Worm (Caenorhabditis elegans) whole organism, L4/young adult: Measurements from ENCODE around the gene rimb-1.
A peak's percentile ranks its signal among the peaks of the same experiment; 100 is the strongest.

Experiments used
- W03F9.2 ChIP-seq: fragments of 150-350 bp; optimal IDR thresholded peaks from 2 replicates; lab custom pipeline; 2014; ENCODE audit warnings: missing biosample characterization, missing genetic modification characterization
- dao-5 ChIP-seq: sonication (generic microtip); optimal IDR thresholded peaks from 2 replicates; lab custom pipeline; 2016; ENCODE audit warnings: missing genotype, missing genetic modification characterization, moderate library complexity, missing compliant biosample characterization
- him-1 ChIP-seq: sonication (generic microtip); optimal IDR thresholded peaks from 2 replicates; lab custom pipeline; 2016; ENCODE audit warnings: missing genotype, missing genetic modification reagents, missing genetic modification characterization, missing compliant biosample characterization

rimb-1 gene

ce11 chrIII:1791949-1792348, 3.8 kb downstream of the rimb-1 start:
- peak; percentile 34 for TF ChIP-seq him-1 (tag; lab: Kevin White, UChicago)
- no peak for TF ChIP-seq dao-5 (tag; lab: Kevin White, UChicago)
- no peak for TF ChIP-seq W03F9.2

- no peak for TF ChIP-seq dao-5 (tag; lab: Kevin White, UChicago)
- no peak for TF ChIP-seq him-1 (tag; lab: Kevin White, UChicago)
- no peak for TF ChIP-seq W03F9.2
Observed at ce11 chrIII:1793416-1793815, 5.3 kb downstream of the rimb-1 start.

- TF ChIP-seq W03F9.2 (no peak), him-1 (tag; lab: Kevin White, UChicago) (no peak), dao-5 (tag; lab: Kevin White, UChicago) (no peak)
Observed at ce11 chrIII:1794100-1794499, 6.0 kb downstream of the rimb-1 start.

ce11 chrIII:1799407-1799806, 11.3 kb downstream of the rimb-1 start:
- TF ChIP-seq dao-5 (tag; lab: Kevin White, UChicago) (no peak), him-1 (tag; lab: Kevin White, UChicago) (no peak), W03F9.2 (no peak)

- no peak for TF ChIP-seq him-1 (tag; lab: Kevin White, UChicago)
- no peak for TF ChIP-seq W03F9.2
- no peak for TF ChIP-seq dao-5 (tag; lab: Kevin White, UChicago)
Observed at ce11 chrIII:1803000-1803399, 14.9 kb downstream of the rimb-1 start.

- TF ChIP-seq dao-5 (tag; lab: Kevin White, UChicago) (no peak), W03F9.2 (no peak), him-1 (tag; lab: Kevin White, UChicago) (no peak)
Observed at ce11 chrIII:1804477-1804876, 16.3 kb downstream of the rimb-1 start.

- TF ChIP-seq W03F9.2 = no peak
- no peak for TF ChIP-seq him-1 (tag; lab: Kevin White, UChicago)
Observed at ce11 chrIII:1805415-1806008, 17.4 kb downstream of the rimb-1 start.

- TF ChIP-seq dao-5 (tag; lab: Kevin White, UChicago) (no peak), W03F9.2 (no peak), him-1 (tag; lab: Kevin White, UChicago) (no peak)
Observed at ce11 chrIII:1806183-1806798, 18.2 kb downstream of the rimb-1 start.

- TF ChIP-seq dao-5 (tag; lab: Kevin White, UChicago) = no peak
- no peak for TF ChIP-seq W03F9.2
- TF ChIP-seq him-1 (tag; lab: Kevin White, UChicago) = no peak
Observed at ce11 chrIII:1814285-1814684, 26.2 kb downstream of the rimb-1 start.

ce11 chrIII:1818001-1818655, 30.0 kb downstream of the rimb-1 start, which contains the start of gene clp-4:
TSS of gene clp-4 (minus strand) at chrIII:1818323.
- TF ChIP-seq him-1 (tag; lab: Kevin White, UChicago) = no peak

- TF ChIP-seq him-1 (tag; lab: Kevin White, UChicago) (no peak), W03F9.2 (peak; percentile 18), dao-5 (tag; lab: Kevin White, UChicago) (no peak)
Observed at ce11 chrIII:1819049-1819597, 31.0 kb downstream of the rimb-1 start.

- no peak for TF ChIP-seq dao-5 (tag; lab: Kevin White, UChicago)
- TF ChIP-seq W03F9.2 = no peak
- TF ChIP-seq him-1 (tag; lab: Kevin White, UChicago) = no peak
Observed at ce11 chrIII:1824264-1824922, 36.3 kb downstream of the rimb-1 start, which contains the start of the genes pvf-1 and Y39A3CL.7. TSS of gene pvf-1 (minus strand) at chrIII:1824314. TSS of gene Y39A3CL.7 (plus strand) at chrIII:1824919.

- no peak for TF ChIP-seq W03F9.2
- TF ChIP-seq him-1 (tag; lab: Kevin White, UChicago) = no peak
Observed at ce11 chrIII:1831104-1831503, 43.0 kb downstream of the rimb-1 start.

ce11 chrIII:1832453-1832852, 44.3 kb downstream of the rimb-1 start:
- TF ChIP-seq him-1 (tag; lab: Kevin White, UChicago) (no peak), W03F9.2 (no peak), dao-5 (tag; lab: Kevin White, UChicago) (no peak)
